Worm (Caenorhabditis elegans) whole organism, early embryonic: Measurements from ENCODE around the gene col-91.

Experiments
- F13C5.2 ChIP-seq: sonication (generic microtip); optimal IDR thresholded peaks from 2 replicates; lab custom pipeline; 2017; ENCODE audit warnings: mild to moderate bottlenecking, missing genetic modification characterization, inconsistent platforms, missing compliant biosample characterization
- hnd-1 ChIP-seq: sonication (generic microtip); optimal IDR thresholded peaks from 2 replicates; lab custom pipeline; 2016; ENCODE audit warnings: missing genetic modification characterization, missing compliant biosample characterization

DNA sequence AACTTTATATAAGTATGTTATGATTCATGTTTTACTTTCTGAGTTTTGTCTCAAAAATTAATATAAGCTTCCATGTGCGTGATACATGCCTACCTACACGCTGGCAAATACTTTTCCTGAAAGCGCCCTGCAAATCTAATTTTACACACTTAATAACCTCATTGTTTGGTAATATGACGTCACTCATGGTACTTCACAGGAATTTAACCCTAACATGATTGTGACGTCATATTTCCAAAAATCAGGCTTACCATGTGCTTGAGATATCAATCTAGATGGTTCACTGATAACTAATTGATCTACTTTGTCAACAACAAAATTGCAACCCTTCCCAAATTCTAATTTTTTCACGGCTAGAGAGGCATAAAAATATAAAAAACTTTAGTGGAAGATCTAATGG, 40.0 kb upstream of the col-91 start:
- TF ChIP-seq F13C5.2 (tag; lab: Kevin White, UChicago) (no peak), hnd-1 (tag; lab: Kevin White, UChicago) (no peak)
